Fruit fly (Drosophila melanogaster) whole organism, embryonic: ENCODE results near the gene Pld3.

Experiments used
- CG10209 ChIP-seq: fragments of 200-800 bp; sonication (Bioruptor generic); optimal IDR thresholded peaks from 3 replicates; lab custom pipeline; 2017; ENCODE audit warnings: missing biosample characterization, mild to moderate bottlenecking, missing genetic modification characterization, missing genetic modification reagents
- CG10979 ChIP-seq: fragments of 200-800 bp; sonication (Bioruptor generic); optimal IDR thresholded peaks from 2 replicates; lab custom pipeline; 2018; ENCODE audit warnings: missing biosample characterization, mild to moderate bottlenecking, missing genetic modification characterization, moderate library complexity
- CG11695 ChIP-seq: fragments of 200-800 bp; sonication (Bioruptor generic); IDR thresholded peaks from 3 replicates; pipeline ENCODE4 v1.3.6; 2022; ENCODE audit warnings: missing biosample characterization, missing genetic modification characterization
- CG12391 ChIP-seq: fragments of 200-800 bp; sonication (Bioruptor generic); optimal IDR thresholded peaks from 3 replicates; lab custom pipeline; 2018; ENCODE audit warnings: missing biosample characterization, mild to moderate bottlenecking, missing genetic modification characterization, moderate library complexity
- CG14710 ChIP-seq: fragments of 200-800 bp; sonication (Bioruptor generic); optimal IDR thresholded peaks from 3 replicates; lab custom pipeline; 2019; ENCODE audit warnings: missing biosample characterization, mild to moderate bottlenecking, missing genetic modification characterization, moderate library complexity
- CG15073 ChIP-seq: fragments of 200-800 bp; sonication (Bioruptor generic); optimal IDR thresholded peaks from 2 replicates; lab custom pipeline; 2016; ENCODE audit warnings: missing biosample characterization, missing genetic modification characterization
- CG1529 ChIP-seq: fragments of 200-800 bp; sonication (Bioruptor generic); optimal IDR thresholded peaks from 3 replicates; lab custom pipeline; 2018; ENCODE audit warnings: missing biosample characterization, missing genetic modification characterization
- CG16779 ChIP-seq: fragments of 200-800 bp; sonication (Bioruptor generic); IDR thresholded peaks from 2 replicates; pipeline ENCODE4 v1.3.6; 2022; ENCODE audit warnings: missing biosample characterization, missing genetic modification characterization
- CG17568 ChIP-seq: fragments of 200-800 bp; sonication (Bioruptor generic); optimal IDR thresholded peaks from 2 replicates; lab custom pipeline; 2018; ENCODE audit warnings: missing biosample characterization, mild to moderate bottlenecking, missing genetic modification characterization, moderate library complexity
- CG17612 ChIP-seq: fragments of 200-800 bp; sonication (Bioruptor generic); IDR thresholded peaks from 2 replicates; pipeline ENCODE4 v1.3.6; 2022; ENCODE audit warnings: missing biosample characterization, missing genetic modification characterization
- CG2875 ChIP-seq: fragments of 200-800 bp; sonication (Bioruptor generic); optimal IDR thresholded peaks from 2 replicates; lab custom pipeline; 2017; ENCODE audit warnings: missing biosample characterization, mild to moderate bottlenecking, missing genetic modification characterization, missing genetic modification reagents
- CG31224 ChIP-seq: fragments of 200-800 bp; sonication (Bioruptor generic); IDR thresholded peaks from 2 replicates; pipeline ENCODE4 v1.3.6; 2022; ENCODE audit warnings: missing biosample characterization, missing genetic modification characterization
- CG3281 ChIP-seq: fragments of 200-800 bp; sonication (Bioruptor generic); optimal IDR thresholded peaks from 3 replicates; lab custom pipeline; 2017; ENCODE audit warnings: missing biosample characterization, mild to moderate bottlenecking, missing genetic modification characterization
- CG7963 ChIP-seq: fragments of 200-800 bp; sonication (Bioruptor generic); IDR thresholded peaks from 3 replicates; pipeline ENCODE4 v1.3.6; 2022; ENCODE audit warnings: missing biosample characterization, missing genetic modification characterization; ENCODE audit not compliant: partially characterized antibody
- CG9932 ChIP-seq: fragments of 200-800 bp; sonication (Bioruptor generic); IDR thresholded peaks from 2 replicates; pipeline ENCODE4 v1.3.6; 2022; ENCODE audit warnings: missing biosample characterization, missing genetic modification characterization
- CTCF ChIP-seq: fragments of 200-800 bp; sonication (Bioruptor generic); optimal IDR thresholded peaks from 2 replicates; lab custom pipeline; 2017; ENCODE audit warnings: missing biosample characterization, mild to moderate bottlenecking, missing genetic modification characterization, moderate library complexity
- Drgx ChIP-seq: fragments of 200-800 bp; sonication (Bioruptor generic); IDR thresholded peaks from 2 replicates; pipeline ENCODE4 v1.3.6; 2022; ENCODE audit warnings: missing biosample characterization, missing genetic modification characterization
- GATAe ChIP-seq: fragments of 200-800 bp; sonication (Bioruptor generic); conservative IDR thresholded peaks from 2 replicates; pipeline ENCODE4 v1.3.6; 2022; ENCODE audit warnings: missing biosample characterization, missing genetic modification characterization
- H15 ChIP-seq: fragments of 200-800 bp; sonication (Bioruptor generic); IDR thresholded peaks from 3 replicates; pipeline ENCODE4 v1.3.6; 2022; ENCODE audit warnings: missing biosample characterization, missing genetic modification characterization
- Hey ChIP-seq: fragments of 200-800 bp; sonication (Bioruptor generic); optimal IDR thresholded peaks from 3 replicates; lab custom pipeline; 2018; ENCODE audit warnings: missing biosample characterization, mild to moderate bottlenecking, missing genetic modification characterization
- Hr51 ChIP-seq, 2 experiments: fragments of 200-800 bp; sonication (Bioruptor generic); optimal IDR thresholded peaks; 2 replicates in 1 of 2; 3 replicates in 1 of 2; lab custom pipeline; 2016 to 2018; ENCODE audit warnings: missing biosample characterization in 2 of 2, missing genetic modification characterization in 2 of 2, mild to moderate bottlenecking in 1 of 2, moderate library complexity in 1 of 2
- Kr ChIP-seq: fragments of 200-800 bp; sonication (Bioruptor generic); optimal IDR thresholded peaks from 2 replicates; lab custom pipeline; 2017; ENCODE audit warnings: missing biosample characterization, mild to moderate bottlenecking, missing genetic modification characterization
- Meics ChIP-seq: fragments of 200-800 bp; sonication (Bioruptor generic); optimal IDR thresholded peaks from 2 replicates; lab custom pipeline; 2017; ENCODE audit warnings: missing biosample characterization, mild to moderate bottlenecking, missing genetic modification characterization
- NK7.1 ChIP-seq: fragments of 200-800 bp; sonication (Bioruptor generic); optimal IDR thresholded peaks from 3 replicates; lab custom pipeline; 2016; ENCODE audit warnings: missing biosample characterization, missing genetic modification characterization
- Oli ChIP-seq: fragments of 200-800 bp; sonication (Bioruptor generic); optimal IDR thresholded peaks from 2 replicates; lab custom pipeline; 2018; ENCODE audit warnings: missing biosample characterization, mild to moderate bottlenecking, missing genetic modification characterization, moderate library complexity
- PHDP ChIP-seq: fragments of 200-800 bp; sonication (Bioruptor generic); optimal IDR thresholded peaks from 3 replicates; lab custom pipeline; 2018; ENCODE audit warnings: missing biosample characterization, mild to moderate bottlenecking, missing genetic modification characterization, moderate library complexity
- Sin3A ChIP-seq: fragments of >200 bp; optimal IDR thresholded peaks from 2 replicates; lab custom pipeline; 2018
- Xbp1 ChIP-seq: fragments of 200-800 bp; sonication (Bioruptor generic); optimal IDR thresholded peaks from 3 replicates; lab custom pipeline; 2016; ENCODE audit warnings: missing biosample characterization, mild to moderate bottlenecking, missing genetic modification characterization
- abd-A ChIP-seq: fragments of 200-800 bp; sonication (Bioruptor generic); optimal IDR thresholded peaks from 3 replicates; lab custom pipeline; 2019; ENCODE audit warnings: missing biosample characterization, mild to moderate bottlenecking, missing genetic modification characterization, moderate library complexity
- bcd ChIP-seq: fragments of 200-800 bp; sonication (Bioruptor generic); optimal IDR thresholded peaks from 2 replicates; lab custom pipeline; 2017; ENCODE audit warnings: missing biosample characterization, mild to moderate bottlenecking, missing genetic modification characterization
- cwo ChIP-seq: fragments of 200-800 bp; sonication (Bioruptor generic); optimal IDR thresholded peaks from 3 replicates; lab custom pipeline; 2017; ENCODE audit warnings: missing biosample characterization, missing genetic modification characterization, mild to moderate bottlenecking, moderate library complexity, missing genetic modification reagents
- dmrt99B ChIP-seq: fragments of 200-800 bp; sonication (Bioruptor generic); optimal IDR thresholded peaks from 2 replicates; lab custom pipeline; 2018; ENCODE audit warnings: missing biosample characterization, mild to moderate bottlenecking, missing genetic modification characterization, moderate library complexity
- dpn ChIP-seq, 2 experiments: fragments of 200-800 bp; sonication (Bioruptor generic); optimal IDR thresholded peaks; 3 replicates each; lab custom pipeline; 2016; ENCODE audit warnings: missing biosample characterization in 2 of 2, missing genetic modification characterization in 2 of 2
- dysf ChIP-seq: fragments of 200-800 bp; sonication (Bioruptor generic); IDR thresholded peaks from 3 replicates; pipeline ENCODE4 v1.3.6; 2022; ENCODE audit warnings: missing biosample characterization, missing genetic modification characterization
- eve ChIP-seq, 2 experiments: fragments of >200 bp; optimal IDR thresholded peaks; 2 replicates each; lab custom pipeline; 2017; ENCODE audit warnings: missing biosample characterization in 2 of 2, missing genetic modification characterization in 2 of 2
- fd3F ChIP-seq: fragments of 200-800 bp; sonication (Bioruptor generic); optimal IDR thresholded peaks from 2 replicates; lab custom pipeline; 2018; ENCODE audit warnings: missing biosample characterization, mild to moderate bottlenecking, missing genetic modification characterization, moderate library complexity
- h ChIP-seq: fragments of >200 bp; optimal IDR thresholded peaks from 2 replicates; lab custom pipeline; 2017
- klu ChIP-seq: fragments of 200-800 bp; sonication (Bioruptor generic); IDR thresholded peaks from 2 replicates; pipeline ENCODE4 v1.3.6; 2022; ENCODE audit warnings: missing biosample characterization, missing genetic modification characterization
- lab ChIP-seq: fragments of 200-800 bp; sonication (Bioruptor generic); optimal IDR thresholded peaks from 3 replicates; lab custom pipeline; 2017; ENCODE audit warnings: missing biosample characterization, missing genetic modification characterization, mild to moderate bottlenecking, moderate library complexity, missing genetic modification reagents
- luna ChIP-seq: fragments of 200-800 bp; sonication (Bioruptor generic); optimal IDR thresholded peaks from 2 replicates; lab custom pipeline; 2016; ENCODE audit warnings: missing biosample characterization, missing genetic modification characterization
- mld ChIP-seq: fragments of 200-800 bp; sonication (Bioruptor generic); IDR thresholded peaks from 3 replicates; pipeline ENCODE4 v1.3.6; 2022; ENCODE audit warnings: missing biosample characterization, missing genetic modification characterization; ENCODE audit not compliant: partially characterized antibody
- nerfin-2 ChIP-seq: fragments of 200-800 bp; sonication (Bioruptor generic); IDR thresholded peaks from 2 replicates; pipeline ENCODE4 v1.3.6; 2022; ENCODE audit warnings: missing biosample characterization, missing genetic modification characterization; ENCODE audit not compliant: partially characterized antibody
- oc ChIP-seq: fragments of 200-800 bp; sonication (Bioruptor generic); optimal IDR thresholded peaks from 2 replicates; lab custom pipeline; 2018; ENCODE audit warnings: missing biosample characterization, mild to moderate bottlenecking, missing genetic modification characterization, moderate library complexity
- phol ChIP-seq: fragments of 200-800 bp; sonication (Bioruptor generic); optimal IDR thresholded peaks from 3 replicates; lab custom pipeline; 2018; ENCODE audit warnings: missing biosample characterization, mild to moderate bottlenecking, missing genetic modification characterization, moderate library complexity
- ro ChIP-seq: fragments of 200-800 bp; sonication (Bioruptor generic); IDR thresholded peaks from 2 replicates; pipeline ENCODE4 v1.3.6; 2022; ENCODE audit warnings: missing biosample characterization, missing genetic modification characterization
- run ChIP-seq: fragments of 200-800 bp; sonication (Bioruptor generic); optimal IDR thresholded peaks from 3 replicates; lab custom pipeline; 2018; ENCODE audit warnings: missing biosample characterization, mild to moderate bottlenecking, missing genetic modification characterization
- sens-2 ChIP-seq: fragments of 200-800 bp; sonication (Bioruptor generic); IDR thresholded peaks from 2 replicates; pipeline ENCODE4 v1.3.6; 2022; ENCODE audit warnings: missing biosample characterization, missing genetic modification characterization
- slbo ChIP-seq: fragments of 200-800 bp; sonication (Bioruptor generic); IDR thresholded peaks from 2 replicates; pipeline ENCODE4 v1.3.6; 2022; ENCODE audit warnings: missing biosample characterization, missing genetic modification characterization
- sna ChIP-seq: fragments of 200-800 bp; sonication (Bioruptor generic); IDR thresholded peaks from 2 replicates; pipeline ENCODE4 v1.3.6; 2022; ENCODE audit warnings: missing biosample characterization, missing genetic modification characterization; ENCODE audit not compliant: partially characterized antibody
- tgo ChIP-seq: fragments of 200-800 bp; sonication (Bioruptor generic); IDR thresholded peaks from 3 replicates; pipeline ENCODE4 v1.3.6; 2022; ENCODE audit warnings: missing biosample characterization, missing genetic modification characterization
- tin ChIP-seq: fragments of 200-800 bp; sonication (Bioruptor generic); optimal IDR thresholded peaks from 3 replicates; lab custom pipeline; 2016; ENCODE audit warnings: missing biosample characterization, missing genetic modification characterization
- unpg ChIP-seq: fragments of 200-800 bp; sonication (Bioruptor generic); optimal IDR thresholded peaks from 3 replicates; lab custom pipeline; 2018; ENCODE audit warnings: missing biosample characterization, mild to moderate bottlenecking, missing genetic modification characterization, moderate library complexity

Gene Pld3

dm6 chr2L:21196511-21196910, 37.9 kb downstream of the Pld3 start (continued):
- TF ChIP-seq abd-A (tag; lab: Kevin White, UChicago), result no peak
- no peak for TF ChIP-seq Xbp1 (GFP tag; lab: Kevin White, UChicago)
- TF ChIP-seq sens-2 (GFP tag; lab: Robert Waterston, UW), result no peak
- no peak for TF ChIP-seq run (tag; lab: Kevin White, UChicago)
- TF ChIP-seq dysf (GFP tag; lab: Robert Waterston, UW), result peak; percentile 14; the same call in 1 of the 3 replicates
- no peak for TF ChIP-seq CG31224 (GFP tag; lab: Robert Waterston, UW)
- TF ChIP-seq Hr51 (GFP tag; optimal IDR thresholded peaks at IDR 0.05; lab: Kevin White, UChicago), result peak in 1 of 2 experiments; percentile 3
- TF ChIP-seq dpn (GFP tag; optimal IDR thresholded peaks at IDR 0.05; lab: Kevin White, UChicago), result peak in 1 of 2 experiments; percentile 2
- TF ChIP-seq Sin3A (lab: Kevin White, UChicago), result no peak
- TF ChIP-seq klu (GFP tag; lab: Robert Waterston, UW), result no peak
- TF ChIP-seq phol (tag; lab: Kevin White, UChicago), result peak; percentile 22
- peak in 1 of 2 experiments; percentile 52 for TF ChIP-seq eve (GFP tag; optimal IDR thresholded peaks at IDR 0.05; lab: Kevin White, UChicago)
- no peak for TF ChIP-seq PHDP
- no peak for TF ChIP-seq GATAe (GFP tag; lab: Robert Waterston, UW)
- TF ChIP-seq oc (tag; lab: Kevin White, UChicago), result no peak
- peak; percentile 29; the same call in 1 of the 2 replicates for TF ChIP-seq slbo (GFP tag; lab: Robert Waterston, UW)
- TF ChIP-seq CG15073 (GFP tag; lab: Kevin White, UChicago), result no peak
- TF ChIP-seq CG16779 (GFP tag; lab: Robert Waterston, UW), result no peak
- TF ChIP-seq Hey (tag; lab: Kevin White, UChicago), result no peak
- no peak for TF ChIP-seq CG17612
- peak; percentile 12 for TF ChIP-seq cwo
- no peak for TF ChIP-seq CG12391 (tag; lab: Kevin White, UChicago)
- no peak for TF ChIP-seq h
- peak; percentile 17 for TF ChIP-seq Oli
- TF ChIP-seq CG10209 (GFP tag; lab: Kevin White, UChicago), result peak; percentile 46
- TF ChIP-seq nerfin-2 (GFP tag; lab: Robert Waterston, UW), result no peak
- TF ChIP-seq CG14710, result no peak
- 0 out of 2 replicates have a peak, but pooled peaks have one; percentile 32 for TF ChIP-seq Drgx (GFP tag; lab: Robert Waterston, UW)
- peak; percentile 10 for TF ChIP-seq lab (GFP tag; lab: Kevin White, UChicago)
- no peak for TF ChIP-seq H15 (GFP tag; lab: Robert Waterston, UW)
- no peak for TF ChIP-seq CG1529 (GFP tag; lab: Kevin White, UChicago)
- TF ChIP-seq mld (GFP tag; lab: Robert Waterston, UW), result no peak
- TF ChIP-seq luna (GFP tag; lab: Kevin White, UChicago), result no peak
- TF ChIP-seq CG10979, result peak; percentile 1
- no peak for TF ChIP-seq Kr
- TF ChIP-seq sna (GFP tag; lab: Robert Waterston, UW), result no peak
- TF ChIP-seq CG7963, result no peak
- TF ChIP-seq tgo, result peak; percentile 32; the same call in 1 of the 3 replicates
- TF ChIP-seq CG9932 (GFP tag; lab: Robert Waterston, UW), result no peak
- peak; percentile 14 for TF ChIP-seq CG3281 (GFP tag; lab: Kevin White, UChicago)
- peak; percentile 44 for TF ChIP-seq Meics (GFP tag; lab: Kevin White, UChicago)
- no peak for TF ChIP-seq CG17568 (GFP tag; lab: Kevin White, UChicago)
- peak; percentile 28 for TF ChIP-seq dmrt99B
- TF ChIP-seq CG2875 (GFP tag; lab: Kevin White, UChicago), result no peak
- peak; percentile 1 for TF ChIP-seq unpg
- no peak for TF ChIP-seq fd3F
- TF ChIP-seq CTCF (GFP tag; lab: Kevin White, UChicago), result no peak
- no peak for TF ChIP-seq ro (GFP tag; lab: Robert Waterston, UW)
- TF ChIP-seq bcd (GFP tag; lab: Kevin White, UChicago), result peak; percentile 36
- no peak for TF ChIP-seq CG11695 (GFP tag; lab: Robert Waterston, UW)
- TF ChIP-seq NK7.1 (GFP tag; lab: Kevin White, UChicago), result no peak
- no peak for TF ChIP-seq tin (GFP tag; lab: Kevin White, UChicago)
